Worm (Caenorhabditis elegans) whole organism, young adult: ENCODE measurements around the gene gtf-2H2C.

Experiments
- F23B12.7 ChIP-seq: sonication (generic microtip); optimal IDR thresholded peaks from 2 replicates; lab custom pipeline; 2017; ENCODE audit warnings: missing genetic modification characterization, mild to moderate bottlenecking, missing compliant biosample characterization, antibody characterized with exemption, moderate library complexity; ENCODE audit not compliant: insufficient read depth
- Y79H2A.3 ChIP-seq: fragments of 200-800 bp; sonication (Bioruptor generic); conservative IDR thresholded peaks from 2 replicates; pipeline ENCODE4 v1.3.6; 2022; ENCODE audit warnings: missing genetic modification reagents, missing genetic modification characterization, missing compliant biosample characterization
- attf-3 ChIP-seq: fragments of 200-800 bp; sonication (Bioruptor generic); conservative IDR thresholded peaks from 2 replicates; pipeline ENCODE4 v1.3.6; 2022; ENCODE audit warnings: missing genetic modification reagents, missing genetic modification characterization, missing compliant biosample characterization
- attf-6 ChIP-seq: fragments of 200-800 bp; sonication (Bioruptor generic); IDR thresholded peaks from 2 replicates; pipeline ENCODE4 v1.3.6; 2022; ENCODE audit warnings: missing genetic modification reagents, missing genetic modification characterization, missing compliant biosample characterization
- lag-1 ChIP-seq: fragments of 200-800 bp; sonication (Bioruptor generic); IDR thresholded peaks from 2 replicates; pipeline ENCODE4 v1.3.6; 2022; ENCODE audit warnings: missing genetic modification reagents, missing genetic modification characterization, missing compliant biosample characterization
- nfyb-1 ChIP-seq: fragments of 200-800 bp; sonication (Bioruptor generic); IDR thresholded peaks from 2 replicates; pipeline ENCODE4 v1.3.6; 2022; ENCODE audit warnings: missing genetic modification reagents, missing genetic modification characterization, missing compliant biosample characterization
- nhr-120 ChIP-seq: fragments of 200-800 bp; sonication (Bioruptor generic); IDR thresholded peaks from 2 replicates; pipeline ENCODE4 v1.3.6; 2022; ENCODE audit warnings: missing genetic modification characterization, missing compliant biosample characterization
- pha-4 ChIP-seq: fragments of 150-350 bp; sonication (generic microtip); optimal IDR thresholded peaks from 2 replicates; lab custom pipeline; 2014; ENCODE audit warnings: missing biosample characterization, missing genetic modification reagents, missing genetic modification characterization
- rpc-1 ChIP-seq, 2 experiments: fragments of 150-350 bp in 1 of 2; sonication (generic microtip) in 1 of 2; optimal IDR thresholded peaks; 2 replicates each; lab custom pipeline; 2014 to 2018; ENCODE audit warnings: missing biosample characterization in 1 of 2, missing genetic modification characterization in 1 of 2, missing genetic modification reagents in 1 of 2, missing genotype in 1 of 2
- sea-2 ChIP-seq: fragments of 200-800 bp; sonication (Bioruptor generic); IDR thresholded peaks from 2 replicates; pipeline ENCODE4 v1.3.6; 2022; ENCODE audit warnings: missing genetic modification characterization, missing compliant biosample characterization
- somi-1 ChIP-seq: fragments of 200-800 bp; sonication (Bioruptor generic); optimal IDR thresholded peaks from 2 replicates; lab custom pipeline; 2018; ENCODE audit warnings: mild to moderate bottlenecking, missing genetic modification characterization, missing compliant biosample characterization
- unc-62 ChIP-seq: fragments of 150-350 bp; optimal IDR thresholded peaks from 2 replicates; lab custom pipeline; 2014; ENCODE audit warnings: missing biosample characterization, missing genetic modification reagents, missing genetic modification characterization

ce11 chrIII:10101352-10101751 lies 10.8 kb upstream of the gtf-2H2C start, which contains the start of gene kel-10:
- TF ChIP-seq nhr-120 (no peak), Y79H2A.3 (no peak), F23B12.7 (tag; lab: Kevin White, UChicago) (no peak), nfyb-1 (GFP tag; lab: Robert Waterston, UW) (no peak), pha-4 (tag; lab: Kevin White, UChicago) (no peak), attf-3 (GFP tag; lab: Robert Waterston, UW) (no peak), rpc-1 (optimal IDR thresholded peaks at IDR 0.05; lab: Kevin White, UChicago) (no peak), rpc-1 (tag; optimal IDR thresholded peaks at IDR 0.05; lab: Kevin White, UChicago) (no peak), attf-6 (GFP tag; lab: Robert Waterston, UW) (no peak), unc-62 (no peak), somi-1 (no peak), sea-2 (no peak), lag-1 (no peak)
